Worm (Caenorhabditis elegans) whole organism, L4/young adult: Measurements from ENCODE around the gene C09F9.1.

ENCODE experiments used
- W03F9.2 ChIP-seq: fragments of 150-350 bp; optimal IDR thresholded peaks from 2 replicates; lab custom pipeline; 2014; ENCODE audit warnings: missing biosample characterization, missing genetic modification characterization
- dao-5 ChIP-seq: sonication (generic microtip); optimal IDR thresholded peaks from 2 replicates; lab custom pipeline; 2016; ENCODE audit warnings: missing genotype, missing genetic modification characterization, moderate library complexity, missing compliant biosample characterization
- him-1 ChIP-seq: sonication (generic microtip); optimal IDR thresholded peaks from 2 replicates; lab custom pipeline; 2016; ENCODE audit warnings: missing genotype, missing genetic modification reagents, missing genetic modification characterization, missing compliant biosample characterization

- TF ChIP-seq him-1 = no peak
- no peak for TF ChIP-seq W03F9.2
- no peak for TF ChIP-seq dao-5 (tag; lab: Kevin White, UChicago)
Measured at ce11 chrII:14728119-14728518, 30.0 kb downstream of the C09F9.1 start.
